Fruit fly (Drosophila melanogaster) whole organism, embryonic: ENCODE results near the gene Atat.

Source experiments
- Atf3 ChIP-seq: fragments of 200-800 bp; sonication (Bioruptor generic); optimal IDR thresholded peaks from 3 replicates; lab custom pipeline; 2016; ENCODE audit warnings: missing biosample characterization, missing genetic modification characterization
- CG1024 ChIP-seq: fragments of 200-800 bp; sonication (Bioruptor generic); IDR thresholded peaks from 2 replicates; pipeline ENCODE4 v1.3.6; 2022; ENCODE audit warnings: missing biosample characterization, missing genetic modification characterization
- CG11247 ChIP-seq: fragments of 200-800 bp; sonication (Bioruptor generic); IDR thresholded peaks from 2 replicates; pipeline ENCODE4 v1.3.6; 2022; ENCODE audit warnings: missing biosample characterization, missing genetic modification characterization
- CG11504 ChIP-seq: fragments of 200-800 bp; sonication (Bioruptor generic); optimal IDR thresholded peaks from 3 replicates; lab custom pipeline; 2019; ENCODE audit warnings: missing biosample characterization, mild to moderate bottlenecking, missing genetic modification characterization, moderate library complexity
- CG12769 ChIP-seq: fragments of 200-800 bp; sonication (Bioruptor generic); optimal IDR thresholded peaks from 2 replicates; lab custom pipeline; 2019; ENCODE audit warnings: missing biosample characterization, mild to moderate bottlenecking, missing genetic modification characterization, moderate library complexity
- CG13123 ChIP-seq: fragments of 200-800 bp; sonication (Bioruptor generic); optimal IDR thresholded peaks from 2 replicates; lab custom pipeline; 2016; ENCODE audit warnings: missing biosample characterization, missing genetic modification characterization
- CG14050 ChIP-seq: fragments of 200-800 bp; sonication (Bioruptor generic); IDR thresholded peaks from 3 replicates; pipeline ENCODE4 v1.3.6; 2022; ENCODE audit warnings: missing biosample characterization, missing genetic modification characterization
- CG15073 ChIP-seq: fragments of 200-800 bp; sonication (Bioruptor generic); optimal IDR thresholded peaks from 2 replicates; lab custom pipeline; 2016; ENCODE audit warnings: missing biosample characterization, missing genetic modification characterization
- CG17359 ChIP-seq: fragments of 200-800 bp; sonication (Bioruptor generic); optimal IDR thresholded peaks from 3 replicates; lab custom pipeline; 2018; ENCODE audit warnings: missing biosample characterization, mild to moderate bottlenecking, missing genetic modification characterization, moderate library complexity
- CG1792 ChIP-seq: fragments of 200-800 bp; sonication (Bioruptor generic); optimal IDR thresholded peaks from 2 replicates; lab custom pipeline; 2016; ENCODE audit warnings: missing biosample characterization, missing genetic modification characterization
- CG2116 ChIP-seq: fragments of 200-800 bp; sonication (Bioruptor generic); optimal IDR thresholded peaks from 3 replicates; lab custom pipeline; 2018; ENCODE audit warnings: missing biosample characterization, mild to moderate bottlenecking, missing genetic modification characterization
- CG2120 ChIP-seq: fragments of 200-800 bp; sonication (Bioruptor generic); optimal IDR thresholded peaks from 3 replicates; lab custom pipeline; 2016; ENCODE audit warnings: missing biosample characterization, missing genetic modification characterization
- CG2202 ChIP-seq: fragments of 200-800 bp; sonication (Bioruptor generic); optimal IDR thresholded peaks from 2 replicates; lab custom pipeline; 2018; ENCODE audit warnings: missing biosample characterization, mild to moderate bottlenecking, missing genetic modification characterization
- CG2678 ChIP-seq: fragments of 200-800 bp; sonication (Bioruptor generic); optimal IDR thresholded peaks from 3 replicates; lab custom pipeline; 2019; ENCODE audit warnings: missing biosample characterization, mild to moderate bottlenecking, missing genetic modification characterization, moderate library complexity
- CG30403 ChIP-seq: fragments of 200-800 bp; sonication (Bioruptor generic); optimal IDR thresholded peaks from 3 replicates; lab custom pipeline; 2016; ENCODE audit warnings: missing biosample characterization, missing genetic modification characterization
- CG3838 ChIP-seq: fragments of 200-800 bp; sonication (Bioruptor generic); optimal IDR thresholded peaks from 3 replicates; lab custom pipeline; 2016; ENCODE audit warnings: missing biosample characterization, missing genetic modification characterization
- CG3847 ChIP-seq: fragments of 200-800 bp; sonication (Bioruptor generic); IDR thresholded peaks from 2 replicates; pipeline ENCODE4 v1.3.6; 2022; ENCODE audit warnings: missing biosample characterization, missing genetic modification characterization
- CG6765 ChIP-seq: fragments of 200-800 bp; sonication (Bioruptor generic); optimal IDR thresholded peaks from 3 replicates; lab custom pipeline; 2017; ENCODE audit warnings: missing biosample characterization, mild to moderate bottlenecking, missing genetic modification characterization
- CG8388 ChIP-seq: fragments of 200-800 bp; sonication (Bioruptor generic); optimal IDR thresholded peaks from 2 replicates; lab custom pipeline; 2019; ENCODE audit warnings: missing biosample characterization, mild to moderate bottlenecking, missing genetic modification characterization, moderate library complexity
- CG9609 ChIP-seq: fragments of 200-800 bp; sonication (Bioruptor generic); optimal IDR thresholded peaks from 3 replicates; lab custom pipeline; 2016; ENCODE audit warnings: missing biosample characterization, missing genetic modification characterization
- Doc2 ChIP-seq: fragments of 200-800 bp; sonication (Bioruptor generic); IDR thresholded peaks from 2 replicates; pipeline ENCODE4 v1.3.6; 2022; ENCODE audit warnings: missing biosample characterization, missing genetic modification characterization
- Fer2 ChIP-seq: fragments of 200-800 bp; sonication (Bioruptor generic); optimal IDR thresholded peaks from 2 replicates; lab custom pipeline; 2018; ENCODE audit warnings: missing biosample characterization, mild to moderate bottlenecking, missing genetic modification characterization, moderate library complexity
- Hr78 ChIP-seq, 2 experiments: fragments of 200-800 bp in 1 of 2; fragments of >200 bp in 1 of 2; sonication (Bioruptor generic) in 1 of 2; optimal IDR thresholded peaks; 2 replicates each; lab custom pipeline; 2017 to 2019; ENCODE audit warnings: missing biosample characterization in 2 of 2, missing genetic modification characterization in 2 of 2, mild to moderate bottlenecking in 1 of 2, moderate library complexity in 1 of 2
- Ptx1 ChIP-seq: fragments of 200-800 bp; sonication (Bioruptor generic); IDR thresholded peaks from 2 replicates; pipeline ENCODE4 v1.3.6; 2022; ENCODE audit warnings: missing biosample characterization, missing genetic modification characterization
- Stat92E ChIP-seq, 3 experiments: fragments of >200 bp in 2 of 3; fragments of 200-800 bp in 1 of 3; sonication (Bioruptor generic) in 1 of 3; optimal IDR thresholded peaks; 2 replicates each; lab custom pipeline; 2017 to 2019; ENCODE audit warnings: missing biosample characterization in 3 of 3, missing genetic modification characterization in 3 of 3, mild to moderate bottlenecking in 1 of 3, moderate library complexity in 1 of 3
- TFAM ChIP-seq: fragments of 200-800 bp; sonication (Bioruptor generic); optimal IDR thresholded peaks from 2 replicates; lab custom pipeline; 2017; ENCODE audit warnings: missing biosample characterization, missing genetic modification characterization, inconsistent platforms
- Trl ChIP-seq, 3 experiments: fragments of >200 bp in 2 of 3; fragments of 200-800 bp in 1 of 3; sonication (Bioruptor generic) in 1 of 3; optimal IDR thresholded peaks; 2 replicates in 1 of 3; 3 replicates in 2 of 3; lab custom pipeline; 2016 to 2017; ENCODE audit warnings: missing biosample characterization in 1 of 3, missing genetic modification characterization in 1 of 3
- Usf ChIP-seq: fragments of 200-800 bp; sonication (Bioruptor generic); optimal IDR thresholded peaks from 2 replicates; lab custom pipeline; 2017; ENCODE audit warnings: missing genotype, missing biosample characterization, missing genetic modification characterization
- Vsx1 ChIP-seq: fragments of 200-800 bp; sonication (Bioruptor generic); optimal IDR thresholded peaks from 2 replicates; lab custom pipeline; 2017; ENCODE audit warnings: missing biosample characterization, mild to moderate bottlenecking, missing genetic modification characterization, missing genetic modification reagents
- ac ChIP-seq: fragments of 200-800 bp; sonication (Bioruptor generic); optimal IDR thresholded peaks from 3 replicates; lab custom pipeline; 2017; ENCODE audit warnings: missing biosample characterization, mild to moderate bottlenecking, missing genetic modification characterization
- ase ChIP-seq: fragments of 200-800 bp; sonication (Bioruptor generic); IDR thresholded peaks from 3 replicates; pipeline ENCODE4 v1.3.6; 2022; ENCODE audit warnings: missing biosample characterization, missing genetic modification characterization
- az2 ChIP-seq: fragments of 200-800 bp; sonication (Bioruptor generic); optimal IDR thresholded peaks from 3 replicates; lab custom pipeline; 2016; ENCODE audit warnings: missing biosample characterization, missing genetic modification characterization
- bcd ChIP-seq: fragments of 200-800 bp; sonication (Bioruptor generic); optimal IDR thresholded peaks from 2 replicates; lab custom pipeline; 2017; ENCODE audit warnings: missing biosample characterization, mild to moderate bottlenecking, missing genetic modification characterization
- cas ChIP-seq: fragments of 200-800 bp; sonication (Bioruptor generic); IDR thresholded peaks from 2 replicates; pipeline ENCODE4 v1.3.6; 2022; ENCODE audit warnings: missing biosample characterization, missing genetic modification characterization
- cato ChIP-seq: fragments of 200-800 bp; sonication (Bioruptor generic); optimal IDR thresholded peaks from 2 replicates; lab custom pipeline; 2016; ENCODE audit warnings: missing biosample characterization, missing genetic modification characterization, borderline replicate concordance
- danr ChIP-seq: fragments of 200-800 bp; sonication (Bioruptor generic); IDR thresholded peaks from 2 replicates; pipeline ENCODE4 v1.3.6; 2022; ENCODE audit warnings: missing biosample characterization, missing genetic modification characterization
- esg ChIP-seq: fragments of 200-800 bp; sonication (Bioruptor generic); conservative IDR thresholded peaks from 2 replicates; pipeline ENCODE4 v1.3.6; 2022; ENCODE audit warnings: missing biosample characterization, missing genetic modification characterization
- gce ChIP-seq: fragments of 200-800 bp; sonication (Bioruptor generic); IDR thresholded peaks from 3 replicates; pipeline ENCODE4 v1.3.6; 2022; ENCODE audit warnings: missing biosample characterization, missing genetic modification characterization
- hb ChIP-seq: fragments of 200-800 bp; sonication (Bioruptor generic); IDR thresholded peaks from 3 replicates; pipeline ENCODE4 v1.3.6; 2022; ENCODE audit warnings: missing biosample characterization, missing genetic modification characterization; ENCODE audit not compliant: partially characterized antibody
- lov ChIP-seq, 2 experiments: fragments of 200-800 bp in 1 of 2; fragments of >200 bp in 1 of 2; sonication (Bioruptor generic) in 1 of 2; IDR thresholded peaks in 1 of 2; optimal IDR thresholded peaks in 1 of 2; 2 replicates in 1 of 2; 3 replicates in 1 of 2; pipeline versions ENCODE4 v1.3.6 to Lab custom; 2017 to 2022; ENCODE audit warnings: missing biosample characterization in 1 of 2, missing genetic modification characterization in 1 of 2
- p53 ChIP-seq: fragments of 200-800 bp; sonication (Bioruptor generic); optimal IDR thresholded peaks from 2 replicates; lab custom pipeline; 2016; ENCODE audit warnings: missing biosample characterization, missing genetic modification characterization
- slbo ChIP-seq: fragments of 200-800 bp; sonication (Bioruptor generic); IDR thresholded peaks from 2 replicates; pipeline ENCODE4 v1.3.6; 2022; ENCODE audit warnings: missing biosample characterization, missing genetic modification characterization
- tio ChIP-seq: fragments of 200-800 bp; sonication (Bioruptor generic); optimal IDR thresholded peaks from 2 replicates; lab custom pipeline; 2017; ENCODE audit warnings: missing biosample characterization, missing genetic modification characterization, inconsistent platforms
- ttk ChIP-seq: fragments of 200-800 bp; sonication (Bioruptor generic); IDR thresholded peaks from 2 replicates; pipeline ENCODE4 v2.1.2; 2022; ENCODE audit warnings: missing biosample characterization, missing genetic modification characterization
- tx ChIP-seq: fragments of 200-800 bp; sonication (Bioruptor generic); optimal IDR thresholded peaks from 2 replicates; lab custom pipeline; 2016; ENCODE audit warnings: missing biosample characterization, missing genetic modification characterization
- yki ChIP-seq: fragments of >200 bp; optimal IDR thresholded peaks from 3 replicates; lab custom pipeline; 2018
- zen ChIP-seq: fragments of 200-800 bp; sonication (Bioruptor generic); optimal IDR thresholded peaks from 3 replicates; lab custom pipeline; 2018; ENCODE audit warnings: missing biosample characterization, mild to moderate bottlenecking, missing genetic modification characterization, moderate library complexity

The Atat gene

DNA sequence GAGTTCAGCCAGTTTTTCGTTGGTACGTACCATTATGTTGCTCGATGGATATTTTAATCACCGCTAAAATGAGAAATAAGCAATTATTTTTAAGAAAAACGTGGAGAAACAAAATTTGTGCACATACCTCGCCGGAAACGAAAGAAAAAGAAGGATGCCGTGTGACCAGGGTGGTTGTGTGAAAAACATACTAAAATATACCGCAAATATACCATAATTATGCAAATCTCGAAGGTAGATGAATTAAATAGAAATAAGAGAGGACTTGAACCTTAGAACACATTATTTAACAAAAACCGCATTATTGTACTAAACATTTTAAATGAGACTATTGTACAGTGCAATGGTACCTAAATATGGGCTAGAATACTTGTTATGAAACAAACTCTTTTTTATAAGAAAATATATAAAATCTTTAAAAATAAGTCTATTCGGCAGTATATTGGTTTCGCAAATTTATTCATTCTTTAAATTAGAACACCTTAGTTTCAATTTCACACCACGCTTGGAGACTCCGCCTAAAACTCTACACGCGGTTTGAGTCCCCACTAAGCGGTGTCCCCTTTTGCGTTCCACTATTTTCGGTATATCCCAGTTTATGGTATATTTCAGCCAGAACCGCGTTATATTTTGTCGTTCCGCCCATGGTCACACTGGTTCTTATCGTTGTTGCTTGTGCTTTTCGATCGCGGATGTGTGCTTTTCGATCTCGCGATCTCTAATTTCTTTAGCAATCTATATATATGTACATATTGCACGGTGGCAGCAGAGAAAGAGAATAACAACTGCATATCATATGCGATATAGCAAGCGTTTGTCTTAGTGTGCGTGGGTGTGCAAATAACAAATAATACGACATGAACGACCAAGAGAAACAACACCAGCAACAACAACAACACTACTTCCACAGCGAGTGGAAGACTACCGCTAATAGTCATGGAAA lies 3.4 kb upstream of the Atat start, which contains the start of the genes RpS17 and MTF-1 (continued):
- peak; percentile 41 for TF ChIP-seq CG9609
- TF ChIP-seq CG2120 (GFP tag; lab: Kevin White, UChicago): peak; percentile 15
- peak; percentile 43 for TF ChIP-seq CG2202 (tag; lab: Kevin White, UChicago)
- no peak for TF ChIP-seq Doc2 (GFP tag; lab: Robert Waterston, UW)
- TF ChIP-seq ac (GFP tag; lab: Kevin White, UChicago): peak; percentile 40
- no peak for TF ChIP-seq TFAM
- TF ChIP-seq CG8388 (GFP tag; lab: Kevin White, UChicago): peak; percentile 35
- TF ChIP-seq CG6765 (GFP tag; lab: Kevin White, UChicago): peak; percentile 73
- peak; percentile 42; the same call in 2 of the 3 replicates for TF ChIP-seq CG14050 (GFP tag; lab: Robert Waterston, UW)
- peak; percentile 37 for TF ChIP-seq CG17359 (tag; lab: Kevin White, UChicago)
- peak; percentile 24 for TF ChIP-seq CG13123 (GFP tag; lab: Kevin White, UChicago)
- TF ChIP-seq Atf3 (GFP tag; lab: Kevin White, UChicago): peak; percentile 41
- no peak for TF ChIP-seq zen
- peak; percentile 48 for TF ChIP-seq bcd (GFP tag; lab: Kevin White, UChicago)
- no peak for TF ChIP-seq yki (lab: Kevin White, UChicago)
- peak; percentile 51; the same call in 1 of the 3 replicates for TF ChIP-seq gce (GFP tag; lab: Robert Waterston, UW)
- TF ChIP-seq CG30403 (GFP tag; lab: Kevin White, UChicago): peak; percentile 9
- peak; percentile 34; the same call in 1 of the 2 replicates for TF ChIP-seq CG3847 (GFP tag; lab: Robert Waterston, UW)
- TF ChIP-seq Hr78 (GFP tag; optimal IDR thresholded peaks at IDR 0.05; lab: Kevin White, UChicago): no peak
- peak; percentile 1 for TF ChIP-seq Usf (GFP tag; lab: Kevin White, UChicago)
- TF ChIP-seq cas (GFP tag; lab: Robert Waterston, UW): no peak
- TF ChIP-seq Ptx1: peak; percentile 33; the same call in 1 of the 2 replicates
- TF ChIP-seq Stat92E (GFP tag; optimal IDR thresholded peaks at IDR 0.05; lab: Kevin White, UChicago): peak in 1 of 3 experiments; percentile 30
- TF ChIP-seq CG11247 (GFP tag; lab: Robert Waterston, UW): no peak
- no peak for TF ChIP-seq Fer2
- TF ChIP-seq tio (GFP tag; lab: Kevin White, UChicago): peak; percentile 47
- TF ChIP-seq lov (optimal IDR thresholded peaks at IDR 0.05; lab: Kevin White, UChicago): no peak
- peak; percentile 76; the same call in 2 of the 3 replicates for TF ChIP-seq lov (GFP tag; IDR thresholded peaks at IDR 0.05; lab: Robert Waterston, UW)
- TF ChIP-seq Vsx1 (GFP tag; lab: Kevin White, UChicago): peak; percentile 51
- peak; percentile 64 for TF ChIP-seq CG2116
- TF ChIP-seq tx (GFP tag; lab: Kevin White, UChicago): no peak
- TF ChIP-seq cato (GFP tag; lab: Kevin White, UChicago): no peak
- no peak for TF ChIP-seq p53 (GFP tag; lab: Kevin White, UChicago)
- peak; percentile 16 for TF ChIP-seq az2 (GFP tag; lab: Kevin White, UChicago)
- TF ChIP-seq CG12769 (tag; lab: Kevin White, UChicago): peak; percentile 55
- TF ChIP-seq danr (GFP tag; lab: Robert Waterston, UW): no peak
- TF ChIP-seq esg (GFP tag; lab: Robert Waterston, UW): no peak
- TF ChIP-seq CG3838 (GFP tag; lab: Kevin White, UChicago): no peak
- TF ChIP-seq slbo (GFP tag; lab: Robert Waterston, UW): peak; percentile 53
- TF ChIP-seq Trl (optimal IDR thresholded peaks at IDR 0.05; lab: Kevin White, UChicago): no peak
- peak; percentile 20 for TF ChIP-seq Trl (GFP tag; optimal IDR thresholded peaks at IDR 0.05; lab: Kevin White, UChicago)
- no peak for TF ChIP-seq CG15073 (GFP tag; lab: Kevin White, UChicago)
- peak; percentile 61 for TF ChIP-seq CG1024 (GFP tag; lab: Robert Waterston, UW)
- TF ChIP-seq ttk (GFP tag; lab: Robert Waterston, UW): peak; percentile 30
- peak; percentile 34 for TF ChIP-seq CG11504
- TF ChIP-seq CG2678 (tag; lab: Kevin White, UChicago): peak; percentile 53
- TF ChIP-seq ase (GFP tag; lab: Robert Waterston, UW): peak; percentile 51; the same call in 2 of the 3 replicates
- TF ChIP-seq hb (GFP tag; lab: Robert Waterston, UW): no peak
- no peak for TF ChIP-seq CG1792
